Worm (Caenorhabditis elegans): ENCODE data around the gene ima-3.
A peak's percentile ranks its signal among the peaks of the same experiment; 100 is the strongest.

The ima-3 gene

DNA sequence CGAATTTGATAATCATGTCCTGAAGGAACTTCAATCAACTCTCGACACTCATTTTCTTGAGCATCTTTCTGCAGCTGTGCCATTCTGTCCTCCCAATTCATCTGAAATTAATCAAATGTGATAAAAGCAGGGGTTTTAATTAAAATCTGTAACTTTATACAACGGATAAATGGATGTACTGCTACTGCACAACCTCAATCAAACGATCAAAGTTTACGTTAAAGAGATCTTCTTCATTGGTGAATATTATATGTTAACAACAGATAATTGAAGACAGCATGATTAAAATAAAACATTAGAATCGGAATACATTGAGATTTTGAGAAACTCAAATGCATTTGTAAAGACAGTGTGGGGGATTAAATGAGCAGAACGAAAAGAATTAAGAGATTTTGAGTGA lies 16.8 kb upstream of the ima-3 start, which contains the start of gene F32E10.5:
Gene F32E10.5, minus strand, starts transcription at position 101 of the 400 bp plus-strand sequence.
- no peak for TF ChIP-seq crh-2 (tag; optimal IDR thresholded peaks at IDR 0.05)
- no peak for TF ChIP-seq peb-1 (tag; optimal IDR thresholded peaks at IDR 0.05)
- no peak for TF ChIP-seq nhr-129 (tag; optimal IDR thresholded peaks at IDR 0.05)
- no peak for TF ChIP-seq mab-5 (tag; optimal IDR thresholded peaks at IDR 0.05)
- TF ChIP-seq nhr-10 (tag; optimal IDR thresholded peaks at IDR 0.05), result no peak
- no peak for TF ChIP-seq ztf-1 (GFP tag; conservative IDR thresholded peaks at IDR 0.05)
- TF ChIP-seq ZK546.5 (tag; optimal IDR thresholded peaks at IDR 0.05), result no peak
- TF ChIP-seq alr-1 (tag; optimal IDR thresholded peaks at IDR 0.05), result no peak
- no peak for TF ChIP-seq elt-1 (tag; optimal IDR thresholded peaks at IDR 0.05)
- no peak for TF ChIP-seq nhr-6 (tag; optimal IDR thresholded peaks at IDR 0.05)
- TF ChIP-seq elt-3 (tag; optimal IDR thresholded peaks at IDR 0.05), result no peak
- no peak for TF ChIP-seq nhr-25 (tag; optimal IDR thresholded peaks at IDR 0.05)
- no peak for TF ChIP-seq nhr-23 (tag; optimal IDR thresholded peaks at IDR 0.05)

DNA sequence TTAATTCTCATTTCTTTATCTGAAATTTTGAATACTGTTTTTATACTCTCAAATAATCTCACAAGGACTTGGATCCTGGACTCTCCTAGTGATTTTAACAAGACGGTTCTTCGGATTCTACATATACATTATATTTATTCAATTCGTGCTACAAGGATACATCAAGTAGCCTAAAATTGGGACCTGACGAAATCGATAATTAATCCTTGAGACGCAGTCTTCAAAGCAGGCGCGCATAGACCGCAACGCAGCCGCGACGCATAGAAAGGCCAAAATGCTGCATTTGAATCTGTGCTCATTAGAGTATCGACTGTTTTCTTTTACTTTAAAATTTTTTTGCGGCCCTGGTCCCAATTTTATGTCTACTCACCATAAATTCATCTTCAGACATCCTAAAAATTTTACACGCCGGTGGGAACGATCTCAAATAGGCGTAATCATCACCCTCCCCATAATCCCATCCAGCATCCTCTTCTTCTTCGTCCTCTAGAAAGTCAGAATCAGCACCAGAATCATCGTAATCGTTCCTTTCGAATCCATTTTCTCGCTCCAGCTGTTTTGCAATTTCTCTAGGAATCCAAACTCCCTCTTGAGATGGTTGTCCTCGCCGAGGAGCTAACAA lies 13.8 kb upstream of the ima-3 start, which contains the start of gene cec-4:
Gene cec-4, plus strand, starts transcription at position 572 of the 622 bp plus-strand sequence.
- no peak for TF ChIP-seq F13H6.1 (tag; optimal IDR thresholded peaks at IDR 0.05)
- TF ChIP-seq unc-55 (GFP tag; optimal IDR thresholded peaks at IDR 0.05), result peak; percentile 14
- TF ChIP-seq nhr-10 (tag; optimal IDR thresholded peaks at IDR 0.05), result no peak

DNA sequence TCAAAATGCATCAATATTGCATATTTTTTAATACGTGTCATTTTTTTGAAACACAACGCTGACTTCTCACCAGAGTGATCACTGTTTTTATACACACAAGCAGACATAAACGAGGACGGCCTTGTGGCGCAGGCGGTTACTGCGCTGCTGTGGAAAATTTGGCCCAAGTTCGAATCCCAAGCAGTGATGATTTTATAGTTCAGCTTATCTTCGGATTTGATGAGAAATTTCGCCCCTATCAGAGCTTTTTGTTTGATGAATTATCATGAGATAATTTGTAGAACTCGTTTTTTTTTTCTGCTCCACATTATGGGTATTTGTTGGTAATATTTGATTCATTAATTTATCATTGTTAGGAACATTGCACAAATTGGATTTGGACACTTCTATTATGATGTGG lies 12.5 kb upstream of the ima-3 start:
- TF ChIP-seq nhr-237 (tag; optimal IDR thresholded peaks at IDR 0.05) (no peak), nhr-12 (tag; optimal IDR thresholded peaks at IDR 0.05) (no peak), nhr-10 (tag; optimal IDR thresholded peaks at IDR 0.05) (peak; percentile 28), lin-11 (tag; optimal IDR thresholded peaks at IDR 0.05) (peak; percentile 10), alr-1 (tag; optimal IDR thresholded peaks at IDR 0.05) (no peak), blmp-1 (tag; optimal IDR thresholded peaks at IDR 0.05; ENCODE audit: insufficient read depth) (peak; percentile 22), aly-2 (tag; optimal IDR thresholded peaks at IDR 0.05) (no peak), sma-3 (GFP tag; optimal IDR thresholded peaks at IDR 0.05) (peak; percentile 77), ama-1 (optimal IDR thresholded peaks at IDR 0.05) (peak; percentile 11), elt-3 (tag; optimal IDR thresholded peaks at IDR 0.05) (no peak), C34F6.9 (tag; optimal IDR thresholded peaks at IDR 0.05) (peak; percentile 71), lsy-2 (tag; optimal IDR thresholded peaks at IDR 0.05) (peak; percentile 60 to 77), nhr-129 (tag; optimal IDR thresholded peaks at IDR 0.05) (peak; percentile 83), mdl-1 (tag; optimal IDR thresholded peaks at IDR 0.05) (no peak), gmeb-1 (tag; optimal IDR thresholded peaks at IDR 0.05) (peak; percentile 66), F13H6.1 (tag; optimal IDR thresholded peaks at IDR 0.05) (peak; percentile 63), egl-27 (tag; optimal IDR thresholded peaks at IDR 0.05) (peak; percentile 62), zag-1 (tag; optimal IDR thresholded peaks at IDR 0.05) (peak; percentile 45), ceh-16 (tag; optimal IDR thresholded peaks at IDR 0.05) (no peak), peb-1 (tag; optimal IDR thresholded peaks at IDR 0.05) (no peak), nhr-77 (tag; optimal IDR thresholded peaks at IDR 0.05) (no peak), R02D3.7 (tag; optimal IDR thresholded peaks at IDR 0.05) (no peak), sem-4 (tag; optimal IDR thresholded peaks at IDR 0.05) (peak; percentile 83), skn-1 (tag; optimal IDR thresholded peaks at IDR 0.05) (no peak), sma-9 (GFP tag; optimal IDR thresholded peaks at IDR 0.05) (peak; percentile 79), sma-9 (tag; optimal IDR thresholded peaks at IDR 0.05) (no peak), fos-1 (tag; optimal IDR thresholded peaks at IDR 0.05) (peak; percentile 72), nhr-21 (tag; optimal IDR thresholded peaks at IDR 0.05) (peak; percentile 79), nhr-25 (tag; optimal IDR thresholded peaks at IDR 0.05) (peak; percentile 59), nhr-23 (tag; optimal IDR thresholded peaks at IDR 0.05) (no peak), ZK546.5 (tag; optimal IDR thresholded peaks at IDR 0.05) (no peak), ztf-4 (tag; optimal IDR thresholded peaks at IDR 0.05) (peak; percentile 51), unc-62 (GFP tag; optimal IDR thresholded peaks at IDR 0.05) (no peak), unc-55 (GFP tag; optimal IDR thresholded peaks at IDR 0.05) (peak; percentile 78), nhr-6 (tag; optimal IDR thresholded peaks at IDR 0.05) (peak; percentile 36), crh-2 (tag; optimal IDR thresholded peaks at IDR 0.05) (peak; percentile 66), lin-13 (GFP tag; optimal IDR thresholded peaks at IDR 0.05) (peak; percentile 50), mab-5 (tag; optimal IDR thresholded peaks at IDR 0.05) (peak; percentile 30), Y55F3AM.14 (GFP tag; optimal IDR thresholded peaks at IDR 0.05) (peak; percentile 70), ztf-11 (tag; optimal IDR thresholded peaks at IDR 0.05) (no peak), dmd-4 (tag; optimal IDR thresholded peaks at IDR 0.05) (no peak)

All from whole organism, L2 larva.